Worm (Caenorhabditis elegans) whole organism, L4 larva: ENCODE measurements around the gene slc-25A21.

ENCODE experiments used
- D1046.2 ChIP-seq: fragments of 200-800 bp; sonication (Bioruptor generic); IDR thresholded peaks from 2 replicates; pipeline ENCODE4 v1.3.6; 2022; ENCODE audit warnings: missing genetic modification characterization, missing compliant biosample characterization
- F44E2.7 ChIP-seq: fragments of 200-800 bp; sonication (Bioruptor generic); IDR thresholded peaks from 2 replicates; pipeline ENCODE4 v2.1.2; 2022; ENCODE audit warnings: missing genetic modification characterization, missing compliant biosample characterization
- F49E8.2 ChIP-seq: sonication (generic microtip); optimal IDR thresholded peaks from 2 replicates; lab custom pipeline; 2016; ENCODE audit warnings: missing compliant biosample characterization, mild to moderate bottlenecking, missing genetic modification characterization, borderline replicate concordance
- Y105C5A.15 ChIP-seq: fragments of 200-800 bp; sonication (Bioruptor generic); IDR thresholded peaks from 2 replicates; pipeline ENCODE4 v1.3.6; 2022; ENCODE audit warnings: missing genetic modification characterization, missing compliant biosample characterization
- Y5F2A.4 ChIP-seq: fragments of 200-800 bp; sonication (Bioruptor generic); optimal IDR thresholded peaks from 2 replicates; lab custom pipeline; 2018; ENCODE audit warnings: mild to moderate bottlenecking, missing genetic modification characterization, missing compliant biosample characterization
- aha-1 ChIP-seq: fragments of 150-350 bp; peaks from one replicate; lab custom pipeline; 2014; ENCODE audit warnings: missing biosample characterization, missing genetic modification characterization
- ceh-44 ChIP-seq: fragments of 200-800 bp; sonication (Bioruptor generic); IDR thresholded peaks from 2 replicates; pipeline ENCODE4 v1.3.6; 2022; ENCODE audit warnings: missing genetic modification reagents, missing genetic modification characterization, missing compliant biosample characterization
- daf-12 ChIP-seq: fragments of 150-350 bp; optimal IDR thresholded peaks from 2 replicates; lab custom pipeline; 2014; ENCODE audit warnings: missing biosample characterization, missing genetic modification reagents, missing genetic modification characterization
- daf-16 ChIP-seq, 3 experiments: sonication (generic microtip); optimal IDR thresholded peaks; 2 replicates each; lab custom pipeline; 2016 to 2017; ENCODE audit warnings: missing genetic modification characterization in 3 of 3, missing genetic modification reagents in 3 of 3, mild to moderate bottlenecking in 2 of 3, missing compliant biosample characterization in 2 of 3, missing biosample characterization in 1 of 3, moderate library complexity in 1 of 3
- daf-8 ChIP-seq: fragments of 200-800 bp; sonication (Bioruptor generic); IDR thresholded peaks from 2 replicates; pipeline ENCODE4 v1.3.6; 2022; ENCODE audit warnings: missing genetic modification characterization, missing compliant biosample characterization
- dmd-6 ChIP-seq: fragments of 200-800 bp; sonication (Bioruptor generic); IDR thresholded peaks from 2 replicates; pipeline ENCODE4 v1.3.6; 2022; ENCODE audit warnings: missing genetic modification reagents, missing genetic modification characterization, missing compliant biosample characterization
- egl-27 ChIP-seq: sonication (generic microtip); optimal IDR thresholded peaks from 3 replicates; lab custom pipeline; 2017; ENCODE audit warnings: missing biosample characterization, missing genetic modification reagents, missing genetic modification characterization
- egl-43 ChIP-seq: fragments of 200-800 bp; sonication (Bioruptor generic); IDR thresholded peaks from 2 replicates; pipeline ENCODE4 v1.3.6; 2022; ENCODE audit warnings: missing genetic modification reagents, missing genetic modification characterization, missing compliant biosample characterization
- fos-1 ChIP-seq: fragments of 150-350 bp; optimal IDR thresholded peaks from 2 replicates; lab custom pipeline; 2014; ENCODE audit warnings: missing biosample characterization, missing genetic modification characterization
- gei-8 ChIP-seq: fragments of 200-800 bp; sonication (Bioruptor generic); optimal IDR thresholded peaks from 2 replicates; lab custom pipeline; 2018; ENCODE audit warnings: mild to moderate bottlenecking, missing genetic modification characterization, missing compliant biosample characterization
- hlh-11 ChIP-seq: fragments of 200-800 bp; sonication (Bioruptor generic); optimal IDR thresholded peaks from 2 replicates; lab custom pipeline; 2018; ENCODE audit warnings: mild to moderate bottlenecking, missing genetic modification characterization, missing compliant biosample characterization
- hlh-30 ChIP-seq: sonication (generic microtip); optimal IDR thresholded peaks from 2 replicates; lab custom pipeline; 2017; ENCODE audit warnings: antibody characterized with exemption, mild to moderate bottlenecking, missing genetic modification characterization, missing compliant biosample characterization; ENCODE audit not compliant: insufficient read depth
- lim-7 ChIP-seq: fragments of 200-800 bp; sonication (Bioruptor generic); IDR thresholded peaks from 2 replicates; pipeline ENCODE4 v1.3.6; 2022; ENCODE audit warnings: missing genetic modification characterization, missing compliant biosample characterization
- lin-1 ChIP-seq: fragments of 200-800 bp; sonication (Bioruptor generic); IDR thresholded peaks from 2 replicates; pipeline ENCODE4 v1.3.6; 2022; ENCODE audit warnings: missing genetic modification reagents, missing genetic modification characterization, missing compliant biosample characterization
- lin-39 ChIP-seq: fragments of 150-350 bp; optimal IDR thresholded peaks from 2 replicates; lab custom pipeline; 2014; ENCODE audit warnings: missing biosample characterization, missing genetic modification reagents, missing genetic modification characterization
- madf-5 ChIP-seq, 2 experiments: fragments of 200-800 bp; sonication (Bioruptor generic); IDR thresholded peaks; 2 replicates each; pipeline ENCODE4 v1.3.6; 2022; ENCODE audit warnings: missing compliant biosample characterization in 2 of 2, missing genetic modification characterization in 2 of 2
- mdl-1 ChIP-seq, 2 experiments: fragments of 150-350 bp in 1 of 2; sonication (generic microtip) in 1 of 2; optimal IDR thresholded peaks; 2 replicates each; lab custom pipeline; 2014 to 2017; ENCODE audit warnings: missing biosample characterization in 2 of 2, missing genetic modification characterization in 2 of 2
- mes-2 ChIP-seq: sonication (generic microtip); optimal IDR thresholded peaks from 2 replicates; lab custom pipeline; 2016; ENCODE audit warnings: missing genotype, mild to moderate bottlenecking, missing genetic modification characterization, missing compliant biosample characterization; ENCODE audit not compliant: poor library complexity, severe bottlenecking
- nhr-111 ChIP-seq: fragments of 200-800 bp; sonication (Bioruptor generic); optimal IDR thresholded peaks from 2 replicates; lab custom pipeline; 2018; ENCODE audit warnings: mild to moderate bottlenecking, missing genetic modification characterization, missing compliant biosample characterization
- nhr-28 ChIP-seq: fragments of 150-350 bp; optimal IDR thresholded peaks from 2 replicates; lab custom pipeline; 2014; ENCODE audit warnings: missing biosample characterization, missing genetic modification characterization
- nhr-48 ChIP-seq: sonication (generic microtip); optimal IDR thresholded peaks from 2 replicates; lab custom pipeline; 2016; ENCODE audit warnings: mild to moderate bottlenecking, missing genetic modification characterization, missing compliant biosample characterization
- nhr-77 ChIP-seq: fragments of 150-350 bp; optimal IDR thresholded peaks from 2 replicates; lab custom pipeline; 2014; ENCODE audit warnings: missing biosample characterization, missing genetic modification characterization
- php-3 ChIP-seq: fragments of 200-800 bp; sonication (Bioruptor generic); IDR thresholded peaks from 2 replicates; pipeline ENCODE4 v1.3.6; 2022; ENCODE audit warnings: missing genetic modification reagents, missing genetic modification characterization, missing compliant biosample characterization
- pqm-1 ChIP-seq: sonication (generic microtip); optimal IDR thresholded peaks from 2 replicates; lab custom pipeline; 2017; ENCODE audit warnings: missing biosample characterization, missing genetic modification characterization
- sdz-12 ChIP-seq: fragments of 200-800 bp; sonication (Bioruptor generic); optimal IDR thresholded peaks from 2 replicates; lab custom pipeline; 2018; ENCODE audit warnings: mild to moderate bottlenecking, missing genetic modification characterization, missing compliant biosample characterization
- unc-130 ChIP-seq: sonication (generic microtip); optimal IDR thresholded peaks from 2 replicates; lab custom pipeline; 2016; ENCODE audit warnings: missing genetic modification reagents, missing genetic modification characterization, missing compliant biosample characterization
- unc-62 ChIP-seq, 3 experiments: fragments of 150-350 bp in 1 of 3; sonication (generic microtip); optimal IDR thresholded peaks in 2 of 3; peaks in 1 of 3; 1 replicate in 1 of 3; 2 replicates in 2 of 3; lab custom pipeline; 2014 to 2017; ENCODE audit warnings: missing biosample characterization in 3 of 3, missing genetic modification characterization in 3 of 3, missing genetic modification reagents in 3 of 3, missing genotype in 1 of 3
- vab-7 ChIP-seq: fragments of 200-800 bp; sonication (Bioruptor generic); IDR thresholded peaks from 2 replicates; pipeline ENCODE4 v1.3.6; 2022; ENCODE audit warnings: missing genetic modification reagents, missing genetic modification characterization, missing compliant biosample characterization
- zfp-2 ChIP-seq: sonication (generic microtip); optimal IDR thresholded peaks from 2 replicates; lab custom pipeline; 2016; ENCODE audit warnings: mild to moderate bottlenecking, missing genetic modification characterization, missing compliant biosample characterization
- zip-2 ChIP-seq: fragments of 150-350 bp; optimal IDR thresholded peaks from 2 replicates; lab custom pipeline; 2014; ENCODE audit warnings: missing biosample characterization, missing genetic modification characterization

The slc-25A21 gene

DNA sequence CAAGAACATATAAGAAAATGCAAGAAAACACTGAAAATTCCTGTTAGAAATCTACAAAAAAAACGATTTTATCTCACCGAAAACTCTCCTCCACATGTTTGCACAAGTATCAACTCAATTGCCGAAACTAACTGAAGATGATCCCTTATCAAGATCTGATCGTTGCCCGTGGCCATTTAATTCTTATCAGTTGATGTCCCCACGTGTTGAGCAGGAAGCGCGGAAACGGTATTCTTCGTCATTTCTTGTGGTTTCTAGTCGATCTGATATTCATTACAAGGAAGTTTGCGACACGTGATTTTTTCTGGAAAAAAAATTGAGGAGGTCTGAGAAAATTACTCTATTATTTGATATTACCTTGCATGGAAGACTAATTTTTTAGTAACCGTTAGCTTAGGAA is 26.3 kb upstream of the slc-25A21 start, which contains the start of gene F09C8.1 (continued):
- TF ChIP-seq sdz-12 (GFP tag; lab: Kevin White, UChicago) = no peak
- TF ChIP-seq zfp-2 (tag; lab: Kevin White, UChicago) = no peak
- TF ChIP-seq unc-62 (GFP tag; optimal IDR thresholded peaks at IDR 0.05 in 1 of 2; lab: Kevin White, UChicago) = peak in 1 of 2 experiments; percentile 2
- TF ChIP-seq unc-62 (tag; optimal IDR thresholded peaks at IDR 0.05; lab: Kevin White, UChicago) = no peak
- no peak for TF ChIP-seq F49E8.2 (tag; lab: Kevin White, UChicago)
- no peak for TF ChIP-seq aha-1 (tag; lab: Kevin White, UChicago)
- TF ChIP-seq daf-8 (GFP tag; lab: Robert Waterston, UW) = no peak
- TF ChIP-seq egl-43 (GFP tag; lab: Robert Waterston, UW) = no peak
- TF ChIP-seq nhr-111 (GFP tag; lab: Kevin White, UChicago) = no peak
- TF ChIP-seq fos-1 = no peak
- TF ChIP-seq Y5F2A.4 = no peak
- TF ChIP-seq lin-39 (tag; lab: Kevin White, UChicago) = no peak
- TF ChIP-seq D1046.2 = no peak
- peak; percentile 51 for TF ChIP-seq hlh-11 (tag; lab: Kevin White, UChicago)
- TF ChIP-seq dmd-6 (GFP tag; lab: Robert Waterston, UW) = peak; percentile 92
- TF ChIP-seq zip-2 = no peak
- no peak for TF ChIP-seq egl-27 (tag; lab: Kevin White, UChicago)
- 0 out of 2 replicates have a peak, but pooled peaks have one; percentile 34 for TF ChIP-seq lin-1 (GFP tag; lab: Robert Waterston, UW)
- no peak for TF ChIP-seq daf-12 (tag; lab: Kevin White, UChicago)
- TF ChIP-seq F44E2.7 = no peak
- TF ChIP-seq unc-130 (GFP tag; lab: Kevin White, UChicago) = no peak
- TF ChIP-seq, all 104 proteins: peak for 12

DNA sequence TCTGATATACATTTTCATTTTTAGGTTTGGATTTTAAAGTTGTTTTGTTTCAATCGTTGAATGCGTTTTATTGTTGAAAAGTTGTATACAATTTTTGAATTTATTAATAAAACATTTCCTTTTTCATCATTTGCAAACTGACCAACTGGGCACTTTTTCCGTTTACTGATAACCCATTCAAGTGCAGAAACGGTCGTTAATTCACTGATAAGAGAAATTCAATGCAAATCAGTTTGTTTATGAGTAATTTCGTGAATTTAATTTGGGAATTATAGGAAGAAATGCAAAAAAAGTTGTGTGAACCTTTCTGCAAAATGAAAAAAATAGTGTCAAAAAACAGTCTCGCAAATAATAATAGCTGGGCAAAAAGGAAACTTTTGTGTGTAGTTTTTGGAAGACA is 23.2 kb upstream of the slc-25A21 start:
- no peak for TF ChIP-seq mes-2
- TF ChIP-seq php-3 (GFP tag; lab: Robert Waterston, UW) = peak; percentile 54; the same call in 1 of the 2 replicates
- TF ChIP-seq gei-8 (GFP tag; lab: Kevin White, UChicago) = no peak
- TF ChIP-seq daf-16 (GFP tag; optimal IDR thresholded peaks at IDR 0.05; lab: Kevin White, UChicago) = no peak
- peak; percentile 52 for TF ChIP-seq daf-16 (tag; optimal IDR thresholded peaks at IDR 0.05; lab: Kevin White, UChicago)
- peak; percentile 74 for TF ChIP-seq nhr-28
- peak; percentile 32 for TF ChIP-seq dmd-6 (GFP tag; lab: Robert Waterston, UW)
- no peak for TF ChIP-seq ceh-44 (GFP tag; lab: Robert Waterston, UW)
- peak; percentile 2 for TF ChIP-seq nhr-77 (tag; lab: Kevin White, UChicago)
- peak; percentile 90 for TF ChIP-seq pqm-1 (tag; lab: Kevin White, UChicago)

DNA sequence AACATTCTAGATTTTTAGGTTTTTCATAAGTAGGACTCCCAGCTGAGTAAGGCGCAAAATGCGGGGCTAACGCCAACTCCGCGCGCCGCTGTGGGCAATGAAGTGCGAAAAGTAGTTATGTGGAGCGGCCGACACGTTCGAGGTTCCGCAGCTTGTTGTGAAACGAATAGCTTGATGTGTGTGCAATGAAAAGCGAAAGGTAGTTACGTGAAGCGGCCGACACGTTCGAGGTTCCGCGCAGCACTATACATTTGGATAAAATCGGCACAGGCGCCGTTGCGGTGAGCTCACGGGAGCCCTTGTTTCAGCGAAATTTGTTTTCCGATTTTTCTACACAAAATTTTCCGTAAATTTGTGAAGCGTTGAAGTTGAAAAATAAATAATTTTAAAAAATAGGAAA is 22.7 kb upstream of the slc-25A21 start:
- TF ChIP-seq Y105C5A.15 (GFP tag; lab: Robert Waterston, UW) (0 out of 2 replicates have a peak, but pooled peaks have one; percentile 8), unc-62 (GFP tag; optimal IDR thresholded peaks at IDR 0.05 in 1 of 2; lab: Kevin White, UChicago) (no peak), unc-62 (tag; optimal IDR thresholded peaks at IDR 0.05; lab: Kevin White, UChicago) (no peak)

DNA sequence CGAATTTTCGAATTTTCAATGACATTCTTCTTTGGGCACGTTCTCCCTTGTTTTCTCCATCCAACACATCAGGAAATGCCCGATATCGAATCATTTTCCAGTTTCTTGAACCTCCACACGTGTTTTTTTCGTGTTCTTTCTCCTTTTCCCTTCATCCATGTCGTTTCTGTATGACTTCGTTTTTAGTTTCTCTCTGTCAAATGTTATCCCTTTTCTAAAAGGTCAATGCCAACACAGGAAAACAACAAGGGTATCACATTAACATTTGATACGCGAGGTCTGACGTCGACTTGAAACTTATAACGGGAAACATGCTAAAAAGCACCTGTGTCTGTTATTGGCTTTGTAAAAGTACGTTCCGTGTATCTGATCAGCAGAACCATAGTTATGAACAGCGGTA is 16.8 kb upstream of the slc-25A21 start:
- TF ChIP-seq unc-62 (GFP tag; optimal IDR thresholded peaks at IDR 0.05 in 1 of 2; lab: Kevin White, UChicago) (peak in 1 of 2 experiments; percentile 92), unc-62 (tag; optimal IDR thresholded peaks at IDR 0.05; lab: Kevin White, UChicago) (no peak), hlh-30 (tag; lab: Kevin White, UChicago) (peak; percentile 40), nhr-28 (peak; percentile 42), lim-7 (GFP tag; lab: Robert Waterston, UW) (no peak), mdl-1 (tag; optimal IDR thresholded peaks at IDR 0.05; lab: Kevin White, UChicago) (peak in 1 of 2 experiments; percentile 30), madf-5 (GFP tag; IDR thresholded peaks at IDR 0.05; lab: Robert Waterston, UW) (no peak), mes-2 (no peak), nhr-48 (tag; lab: Kevin White, UChicago) (peak; percentile 18), vab-7 (GFP tag; lab: Robert Waterston, UW) (no peak)
